Fruit fly (Drosophila melanogaster): Measurements from ENCODE around the gene ND-B14.5B.

dm6 chr2L:3122216-3122615 is 23.4 kb downstream of the ND-B14.5B start:
- TF ChIP-seq usp (GFP tag; optimal IDR thresholded peaks at IDR 0.05) (no peak), fru (GFP tag; optimal IDR thresholded peaks at IDR 0.05) (no peak), pan (optimal IDR thresholded peaks at IDR 0.05) (no peak), Hr78 (GFP tag; optimal IDR thresholded peaks at IDR 0.05) (no peak), sage (GFP tag; optimal IDR thresholded peaks at IDR 0.05) (no peak), lola (GFP tag; optimal IDR thresholded peaks at IDR 0.05) (no peak), HLH106 (tag; optimal IDR thresholded peaks at IDR 0.05) (no peak), CG9705 (GFP tag; optimal IDR thresholded peaks at IDR 0.05) (no peak), h (GFP tag; optimal IDR thresholded peaks at IDR 0.05) (no peak), Jra (GFP tag; optimal IDR thresholded peaks at IDR 0.05) (no peak), Myc (optimal IDR thresholded peaks at IDR 0.05) (no peak)
